Fruit fly (Drosophila melanogaster): ENCODE measurements around the gene CG13088.

The CG13088 gene

dm6 chr2L:8488735-8489134 lies at the start of gene CG13088:
Gene CG13088, plus strand, starts transcription at chr2L:8488981.
- TF ChIP-seq Sin3A (optimal IDR thresholded peaks at IDR 0.05) (no peak), h (optimal IDR thresholded peaks at IDR 0.05) (no peak), Myc (optimal IDR thresholded peaks at IDR 0.05) (no peak), psq (optimal IDR thresholded peaks at IDR 0.05) (no peak), ttk (optimal IDR thresholded peaks at IDR 0.05) (no peak), insv (optimal IDR thresholded peaks at IDR 0.05) (no peak)

- TF ChIP-seq psq (optimal IDR thresholded peaks at IDR 0.05) (no peak), Sin3A (optimal IDR thresholded peaks at IDR 0.05) (no peak), Myc (optimal IDR thresholded peaks at IDR 0.05) (no peak), h (optimal IDR thresholded peaks at IDR 0.05) (no peak), insv (optimal IDR thresholded peaks at IDR 0.05) (no peak), ttk (optimal IDR thresholded peaks at IDR 0.05) (no peak)
These were observed 46.6 kb upstream of the CG13088 start, which contains the start of gene CG31897 for dm6 chr2L:8442147-8442546. Gene CG31897, plus strand, starts transcription at chr2L:8442447.

- TF ChIP-seq psq (optimal IDR thresholded peaks at IDR 0.05) (no peak), Myc (optimal IDR thresholded peaks at IDR 0.05) (no peak), insv (optimal IDR thresholded peaks at IDR 0.05) (no peak), Sin3A (optimal IDR thresholded peaks at IDR 0.05) (no peak), ttk (optimal IDR thresholded peaks at IDR 0.05) (no peak), h (optimal IDR thresholded peaks at IDR 0.05) (no peak)
These were observed 39.4 kb upstream of the CG13088 start, which contains the start of gene Aasdh for dm6 chr2L:8449358-8449757. Gene Aasdh, minus strand, starts transcription at chr2L:8449576.

dm6 chr2L:8451497-8451896 lies 37.3 kb upstream of the CG13088 start:
- TF ChIP-seq psq (optimal IDR thresholded peaks at IDR 0.05) (no peak), ttk (optimal IDR thresholded peaks at IDR 0.05) (no peak), Myc (optimal IDR thresholded peaks at IDR 0.05) (no peak)

- TF ChIP-seq psq (optimal IDR thresholded peaks at IDR 0.05) (no peak), h (optimal IDR thresholded peaks at IDR 0.05) (no peak), ttk (optimal IDR thresholded peaks at IDR 0.05) (no peak), Myc (optimal IDR thresholded peaks at IDR 0.05) (no peak), insv (optimal IDR thresholded peaks at IDR 0.05) (no peak), Sin3A (optimal IDR thresholded peaks at IDR 0.05) (no peak)
These were observed 26.9 kb upstream of the CG13088 start for dm6 chr2L:8461782-8462453.

- TF ChIP-seq ttk (optimal IDR thresholded peaks at IDR 0.05) = no peak
- TF ChIP-seq Sin3A (optimal IDR thresholded peaks at IDR 0.05) = no peak
- TF ChIP-seq insv (optimal IDR thresholded peaks at IDR 0.05) = no peak
- TF ChIP-seq psq (optimal IDR thresholded peaks at IDR 0.05) = no peak
- TF ChIP-seq h (optimal IDR thresholded peaks at IDR 0.05) = no peak
These were observed 25.4 kb upstream of the CG13088 start, which contains the start of gene Agpat2 for dm6 chr2L:8463144-8464106. Gene Agpat2, minus strand, starts transcription at chr2L:8463994.

dm6 chr2L:8464107-8464582 lies 24.6 kb upstream of the CG13088 start, which contains the start of gene prg:
Gene prg, plus strand, starts transcription at chr2L:8464488.
- TF ChIP-seq h (optimal IDR thresholded peaks at IDR 0.05) (no peak), ttk (optimal IDR thresholded peaks at IDR 0.05) (no peak), Sin3A (optimal IDR thresholded peaks at IDR 0.05) (no peak), Myc (optimal IDR thresholded peaks at IDR 0.05) (no peak), insv (optimal IDR thresholded peaks at IDR 0.05) (no peak), psq (optimal IDR thresholded peaks at IDR 0.05) (no peak)

- TF ChIP-seq psq (optimal IDR thresholded peaks at IDR 0.05) (no peak), Myc (optimal IDR thresholded peaks at IDR 0.05) (no peak), h (optimal IDR thresholded peaks at IDR 0.05) (no peak), ttk (optimal IDR thresholded peaks at IDR 0.05) (no peak), Sin3A (optimal IDR thresholded peaks at IDR 0.05) (no peak), insv (optimal IDR thresholded peaks at IDR 0.05) (no peak)
These were observed 22.1 kb upstream of the CG13088 start, which contains the start of gene dachs for dm6 chr2L:8466643-8467042. Gene dachs, plus strand, starts transcription at chr2L:8466817.

dm6 chr2L:8468929-8469681 lies 19.7 kb upstream of the CG13088 start:
- TF ChIP-seq h (optimal IDR thresholded peaks at IDR 0.05) = no peak
- no peak for TF ChIP-seq insv (optimal IDR thresholded peaks at IDR 0.05)
- no peak for TF ChIP-seq ttk (optimal IDR thresholded peaks at IDR 0.05)
- TF ChIP-seq psq (optimal IDR thresholded peaks at IDR 0.05) = no peak
- no peak for TF ChIP-seq Sin3A (optimal IDR thresholded peaks at IDR 0.05)
- TF ChIP-seq Myc (optimal IDR thresholded peaks at IDR 0.05) = no peak

dm6 chr2L:8471667-8472066 lies 17.1 kb upstream of the CG13088 start:
- no peak for TF ChIP-seq Myc (optimal IDR thresholded peaks at IDR 0.05)
- no peak for TF ChIP-seq Sin3A (optimal IDR thresholded peaks at IDR 0.05)
- no peak for TF ChIP-seq insv (optimal IDR thresholded peaks at IDR 0.05)
- no peak for TF ChIP-seq h (optimal IDR thresholded peaks at IDR 0.05)
- no peak for TF ChIP-seq ttk (optimal IDR thresholded peaks at IDR 0.05)
- TF ChIP-seq psq (optimal IDR thresholded peaks at IDR 0.05) = no peak

- TF ChIP-seq Myc (optimal IDR thresholded peaks at IDR 0.05) (no peak), ttk (optimal IDR thresholded peaks at IDR 0.05) (no peak), h (optimal IDR thresholded peaks at IDR 0.05) (no peak), psq (optimal IDR thresholded peaks at IDR 0.05) (no peak), insv (optimal IDR thresholded peaks at IDR 0.05) (no peak), Sin3A (optimal IDR thresholded peaks at IDR 0.05) (no peak)
These were observed 15.3 kb upstream of the CG13088 start for dm6 chr2L:8473448-8473847.

All from Kc167 (cell line).